Fruit fly (Drosophila melanogaster): ENCODE measurements around the gene CG11317.

The CG11317 gene

dm6 chr3R:31089985-31090384 lies 7.1 kb downstream of the CG11317 start:
- no peak for TF ChIP-seq Mio (GFP tag; optimal IDR thresholded peaks at IDR 0.05)
- no peak for TF ChIP-seq Dif (GFP tag; optimal IDR thresholded peaks at IDR 0.05; ENCODE audit: partially characterized antibody)
- TF ChIP-seq CrebA (GFP tag; optimal IDR thresholded peaks at IDR 0.05; ENCODE audit: borderline replicate concordance) = no peak
- TF ChIP-seq br (GFP tag; optimal IDR thresholded peaks at IDR 0.05) = no peak
- TF ChIP-seq CG32264 (GFP tag; optimal IDR thresholded peaks at IDR 0.05) = no peak
- no peak for TF ChIP-seq dsf (GFP tag; optimal IDR thresholded peaks at IDR 0.05; ENCODE audit: borderline replicate concordance)
- TF ChIP-seq dl (GFP tag; optimal IDR thresholded peaks at IDR 0.05; ENCODE audit: insufficient read depth in 1 of 2, partially characterized antibody in 2 of 2) = no peak
- TF ChIP-seq HLH106 (tag; optimal IDR thresholded peaks at IDR 0.05) = no peak
- TF ChIP-seq foxo (GFP tag; optimal IDR thresholded peaks at IDR 0.05) = no peak
- TF ChIP-seq CG9705 (GFP tag; optimal IDR thresholded peaks at IDR 0.05) = no peak
- no peak for TF ChIP-seq Hnf4 (GFP tag; optimal IDR thresholded peaks at IDR 0.05)
- TF ChIP-seq ey (GFP tag; optimal IDR thresholded peaks at IDR 0.05) = no peak
- no peak for TF ChIP-seq jim (GFP tag; optimal IDR thresholded peaks at IDR 0.05)

- TF ChIP-seq Abd-B (GFP tag; optimal IDR thresholded peaks at IDR 0.05) (peak; percentile 21), Hr83 (GFP tag; optimal IDR thresholded peaks at IDR 0.05; ENCODE audit: poor library complexity, severe bottlenecking) (no peak), Jra (GFP tag; optimal IDR thresholded peaks at IDR 0.05) (no peak), Vsx2 (GFP tag; optimal IDR thresholded peaks at IDR 0.05; ENCODE audit: partially characterized antibody) (peak; percentile 67), Dif (GFP tag; optimal IDR thresholded peaks at IDR 0.05; ENCODE audit: partially characterized antibody) (peak; percentile 69), foxo (GFP tag; optimal IDR thresholded peaks at IDR 0.05) (no peak), Hr78 (GFP tag; optimal IDR thresholded peaks at IDR 0.05) (no peak), jim (GFP tag; optimal IDR thresholded peaks at IDR 0.05) (no peak), GATAd (GFP tag; optimal IDR thresholded peaks at IDR 0.05) (no peak), Hnf4 (GFP tag; optimal IDR thresholded peaks at IDR 0.05) (no peak), Myc (optimal IDR thresholded peaks at IDR 0.05) (peak; percentile 79), ey (GFP tag; optimal IDR thresholded peaks at IDR 0.05) (no peak), N (GFP tag; optimal IDR thresholded peaks at IDR 0.05) (peak; percentile 74), pan (optimal IDR thresholded peaks at IDR 0.05) (no peak), usp (GFP tag; optimal IDR thresholded peaks at IDR 0.05) (no peak), sv (GFP tag; optimal IDR thresholded peaks at IDR 0.05) (no peak), HLH106 (tag; optimal IDR thresholded peaks at IDR 0.05) (no peak), dsf (GFP tag; optimal IDR thresholded peaks at IDR 0.05; ENCODE audit: borderline replicate concordance) (no peak)
Measured at dm6 chr3R:31086394-31086793, 10.7 kb downstream of the CG11317 start.

dm6 chr3R:31070732-31071131 lies 26.4 kb downstream of the CG11317 start:
- TF ChIP-seq brk (GFP tag; optimal IDR thresholded peaks at IDR 0.05) (no peak), lola (GFP tag; optimal IDR thresholded peaks at IDR 0.05) (no peak), jim (GFP tag; optimal IDR thresholded peaks at IDR 0.05) (no peak), Dfd (GFP tag; optimal IDR thresholded peaks at IDR 0.05) (no peak), CrebA (GFP tag; optimal IDR thresholded peaks at IDR 0.05; ENCODE audit: borderline replicate concordance) (no peak), Hnf4 (GFP tag; optimal IDR thresholded peaks at IDR 0.05) (no peak), rgr (GFP tag; optimal IDR thresholded peaks at IDR 0.05) (no peak), dmrt93B (GFP tag; optimal IDR thresholded peaks at IDR 0.05) (no peak), psq (GFP tag; optimal IDR thresholded peaks at IDR 0.05) (no peak), CG32264 (GFP tag; optimal IDR thresholded peaks at IDR 0.05) (no peak), Vsx2 (GFP tag; optimal IDR thresholded peaks at IDR 0.05; ENCODE audit: partially characterized antibody) (no peak), Rel (GFP tag; optimal IDR thresholded peaks at IDR 0.05) (no peak), Rel (tag; optimal IDR thresholded peaks at IDR 0.05) (no peak), Sp1 (GFP tag; optimal IDR thresholded peaks at IDR 0.05) (no peak), woc (GFP tag; optimal IDR thresholded peaks at IDR 0.05) (no peak), tai (GFP tag; optimal IDR thresholded peaks at IDR 0.05) (no peak), GATAd (GFP tag; optimal IDR thresholded peaks at IDR 0.05) (no peak), Dif (GFP tag; optimal IDR thresholded peaks at IDR 0.05; ENCODE audit: partially characterized antibody) (no peak)

dm6 chr3R:31066356-31066755 lies 30.8 kb downstream of the CG11317 start:
- TF ChIP-seq br (GFP tag; optimal IDR thresholded peaks at IDR 0.05) = peak; percentile 20
- peak in 1 of 2 experiments; percentile 22 for TF ChIP-seq foxo (GFP tag; optimal IDR thresholded peaks at IDR 0.05)
- no peak for TF ChIP-seq OdsH (GFP tag; optimal IDR thresholded peaks at IDR 0.05)
- TF ChIP-seq HLH106 (tag; optimal IDR thresholded peaks at IDR 0.05) = no peak

All from whole organism, wandering third instar larva.